Worm (Caenorhabditis elegans): Measurements from ENCODE around the gene C27D9.1.

DNA sequence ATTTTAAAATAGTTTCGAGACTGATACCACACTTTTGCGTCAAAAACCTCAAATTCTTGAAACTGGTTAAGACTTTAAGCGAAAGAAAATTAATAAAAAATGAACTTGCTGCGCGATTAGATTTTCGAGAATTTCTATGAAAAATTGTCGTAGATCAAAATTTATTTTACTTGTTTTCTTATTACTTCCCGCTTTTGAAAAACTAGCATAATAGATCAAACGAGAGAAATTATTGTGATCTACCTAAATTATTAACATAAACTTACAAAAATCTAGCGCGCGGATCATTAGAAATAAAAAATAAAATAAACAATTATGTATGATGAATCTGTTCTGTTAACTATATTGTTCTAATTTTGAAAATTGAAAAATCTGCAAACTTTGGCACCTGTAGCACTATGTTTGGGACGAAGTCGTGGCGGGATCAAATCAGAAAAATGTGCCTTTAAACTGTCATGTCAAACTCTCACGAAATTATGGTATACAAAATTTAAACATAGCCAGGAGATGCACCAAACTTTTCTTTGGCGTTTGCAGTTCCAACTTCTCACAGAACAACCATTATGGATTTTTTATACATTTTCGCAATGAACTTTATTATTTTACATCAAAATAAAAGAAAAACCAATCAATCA is 26.3 kb upstream of the C27D9.1 start:
- TF ChIP-seq fkh-8 (tag; optimal IDR thresholded peaks at IDR 0.05), result no peak
- no peak for TF ChIP-seq unc-62 (GFP tag; optimal IDR thresholded peaks at IDR 0.05)
- no peak for TF ChIP-seq sox-4 (tag; optimal IDR thresholded peaks at IDR 0.05)
- TF ChIP-seq lin-14 (GFP tag; optimal IDR thresholded peaks at IDR 0.05), result no peak
- no peak for TF ChIP-seq ztf-4 (tag; optimal IDR thresholded peaks at IDR 0.05)
- no peak for TF ChIP-seq ces-1 (GFP tag; optimal IDR thresholded peaks at IDR 0.05)
- no peak for TF ChIP-seq nhr-28 (tag; optimal IDR thresholded peaks at IDR 0.05)
- TF ChIP-seq nhr-11 (tag; optimal IDR thresholded peaks at IDR 0.05), result no peak
